Worm (Caenorhabditis elegans) whole organism, young adult: ENCODE results near the gene clp-2.
A peak's percentile ranks its signal among the peaks of the same experiment; 100 is the strongest.

Experiments
- C06A6.2 ChIP-seq: fragments of 200-800 bp; sonication (Bioruptor generic); conservative IDR thresholded peaks from 2 replicates; pipeline ENCODE4 v1.3.6; 2022; ENCODE audit warnings: missing genetic modification characterization, missing compliant biosample characterization
- F33H1.4 ChIP-seq: fragments of 200-800 bp; sonication (Bioruptor generic); IDR thresholded peaks from 2 replicates; pipeline ENCODE4 v1.3.6; 2022; ENCODE audit warnings: missing genetic modification reagents, missing genetic modification characterization, missing compliant biosample characterization
- F37B4.10 ChIP-seq: fragments of 200-800 bp; sonication (Bioruptor generic); IDR thresholded peaks from 2 replicates; pipeline ENCODE4 v1.3.6; 2022; ENCODE audit warnings: missing genetic modification characterization, missing compliant biosample characterization
- F39B2.1 ChIP-seq: fragments of 200-800 bp; sonication (Bioruptor generic); IDR thresholded peaks from 2 replicates; pipeline ENCODE4 v1.3.6; 2022; ENCODE audit warnings: missing genetic modification reagents, missing genetic modification characterization, missing compliant biosample characterization
- F49E8.2 ChIP-seq: sonication (generic microtip); optimal IDR thresholded peaks from 3 replicates; lab custom pipeline; 2017; ENCODE audit warnings: missing genetic modification characterization, mild to moderate bottlenecking, missing compliant biosample characterization, antibody characterized with exemption, moderate library complexity; ENCODE audit not compliant: insufficient read depth
- F57A8.1 ChIP-seq: fragments of 200-800 bp; sonication (Bioruptor generic); optimal IDR thresholded peaks from 2 replicates; lab custom pipeline; 2018; ENCODE audit warnings: mild to moderate bottlenecking, missing genetic modification characterization, moderate library complexity, missing compliant biosample characterization
- K11D2.4 ChIP-seq: fragments of 200-800 bp; sonication (Bioruptor generic); IDR thresholded peaks from 2 replicates; pipeline ENCODE4 v1.3.6; 2022; ENCODE audit warnings: missing genetic modification reagents, missing genetic modification characterization, missing compliant biosample characterization
- K12H6.12 ChIP-seq: fragments of 200-800 bp; sonication (Bioruptor generic); optimal IDR thresholded peaks from 2 replicates; lab custom pipeline; 2018; ENCODE audit warnings: mild to moderate bottlenecking, missing genetic modification characterization, missing compliant biosample characterization
- T07F8.4 ChIP-seq: sonication (generic microtip); optimal IDR thresholded peaks from 2 replicates; lab custom pipeline; 2016; ENCODE audit warnings: mild to moderate bottlenecking, missing genetic modification characterization, moderate library complexity, missing compliant biosample characterization
- T26A5.8 ChIP-seq: sonication (generic microtip); optimal IDR thresholded peaks from 2 replicates; lab custom pipeline; 2016; ENCODE audit warnings: missing genetic modification characterization, missing compliant biosample characterization
- Y53G8AR.9 ChIP-seq: fragments of 200-800 bp; sonication (Bioruptor generic); conservative IDR thresholded peaks from 2 replicates; pipeline ENCODE4 v1.3.6; 2022; ENCODE audit warnings: missing genetic modification reagents, missing genetic modification characterization, missing compliant biosample characterization
- Y67H2A.10 ChIP-seq: fragments of 200-800 bp; sonication (Bioruptor generic); conservative IDR thresholded peaks from 2 replicates; pipeline ENCODE4 v1.3.6; 2022; ENCODE audit warnings: missing genetic modification reagents, missing genetic modification characterization, missing compliant biosample characterization
- Y79H2A.3 ChIP-seq: fragments of 200-800 bp; sonication (Bioruptor generic); conservative IDR thresholded peaks from 2 replicates; pipeline ENCODE4 v1.3.6; 2022; ENCODE audit warnings: missing genetic modification reagents, missing genetic modification characterization, missing compliant biosample characterization
- akir-1 ChIP-seq: fragments of 200-800 bp; sonication (Bioruptor generic); optimal IDR thresholded peaks from 2 replicates; lab custom pipeline; 2018; ENCODE audit warnings: mild to moderate bottlenecking, missing genetic modification characterization, moderate library complexity, missing compliant biosample characterization
- ama-1 ChIP-seq, 3 experiments: fragments of 150-350 bp in 1 of 3; sonication (generic microtip) in 2 of 3; optimal IDR thresholded peaks; 2 replicates each; lab custom pipeline; 2014 to 2018; ENCODE audit warnings: missing biosample characterization in 2 of 3, missing genetic modification characterization in 2 of 3, missing genetic modification reagents in 2 of 3
- attf-3 ChIP-seq: fragments of 200-800 bp; sonication (Bioruptor generic); conservative IDR thresholded peaks from 2 replicates; pipeline ENCODE4 v1.3.6; 2022; ENCODE audit warnings: missing genetic modification reagents, missing genetic modification characterization, missing compliant biosample characterization
- cebp-1 ChIP-seq, 2 experiments: fragments of 200-800 bp in 1 of 2; sonication (Bioruptor generic) in 1 of 2; sonication (generic microtip) in 1 of 2; IDR thresholded peaks in 1 of 2; optimal IDR thresholded peaks in 1 of 2; 2 replicates each; pipeline versions ENCODE4 v1.3.6 to Lab custom; 2017 to 2022; ENCODE audit warnings: missing compliant biosample characterization in 2 of 2, missing genetic modification characterization in 2 of 2, mild to moderate bottlenecking in 1 of 2, missing genetic modification reagents in 1 of 2, moderate library complexity in 1 of 2
- ceh-100 ChIP-seq: fragments of 200-800 bp; sonication (Bioruptor generic); IDR thresholded peaks from 2 replicates; pipeline ENCODE4 v1.3.6; 2022; ENCODE audit warnings: missing genetic modification reagents, missing genetic modification characterization, missing compliant biosample characterization
- ceh-27 ChIP-seq: fragments of 200-800 bp; sonication (Bioruptor generic); optimal IDR thresholded peaks from 2 replicates; lab custom pipeline; 2018; ENCODE audit warnings: mild to moderate bottlenecking, missing genetic modification characterization, moderate library complexity, missing compliant biosample characterization
- chd-7 ChIP-seq: sonication (generic microtip); optimal IDR thresholded peaks from 2 replicates; lab custom pipeline; 2016; ENCODE audit warnings: mild to moderate bottlenecking, missing genetic modification characterization, moderate library complexity, missing compliant biosample characterization
- ekl-4 ChIP-seq: fragments of 200-800 bp; sonication (Bioruptor generic); IDR thresholded peaks from 2 replicates; pipeline ENCODE4 v1.3.6; 2022; ENCODE audit warnings: missing genetic modification reagents, missing genetic modification characterization, missing compliant biosample characterization
- hlh-12 ChIP-seq: sonication (generic microtip); optimal IDR thresholded peaks from 2 replicates; lab custom pipeline; 2016; ENCODE audit warnings: missing genetic modification characterization, missing compliant biosample characterization
- hmg-20 ChIP-seq: fragments of 200-800 bp; sonication (Bioruptor generic); IDR thresholded peaks from 2 replicates; pipeline ENCODE4 v1.3.6; 2022; ENCODE audit warnings: missing genetic modification reagents, missing genetic modification characterization, missing compliant biosample characterization
- hrde-1 ChIP-seq: sonication (generic microtip); optimal IDR thresholded peaks from 2 replicates; lab custom pipeline; 2016; ENCODE audit warnings: missing genetic modification characterization, mild to moderate bottlenecking, missing compliant biosample characterization, moderate library complexity, missing genotype, missing genetic modification reagents, borderline replicate concordance
- lin-35 ChIP-seq, 3 experiments: fragments of 150-350 bp in 2 of 3; sonication (generic microtip) in 1 of 3; optimal IDR thresholded peaks; 2 replicates each; lab custom pipeline; 2014 to 2018; ENCODE audit warnings: missing biosample characterization in 3 of 3, missing genetic modification characterization in 3 of 3, missing genetic modification reagents in 3 of 3
- lin-40 ChIP-seq: sonication (generic microtip); optimal IDR thresholded peaks from 2 replicates; lab custom pipeline; 2016; ENCODE audit warnings: missing genetic modification characterization, mild to moderate bottlenecking, missing compliant biosample characterization, missing genotype, missing genetic modification reagents
- lsl-1 ChIP-seq: fragments of 200-800 bp; sonication (Bioruptor generic); optimal IDR thresholded peaks from 2 replicates; lab custom pipeline; 2018; ENCODE audit warnings: mild to moderate bottlenecking, missing genetic modification characterization, moderate library complexity, missing compliant biosample characterization
- madf-3 ChIP-seq: fragments of 200-800 bp; sonication (Bioruptor generic); IDR thresholded peaks from 2 replicates; pipeline ENCODE4 v1.3.6; 2022; ENCODE audit warnings: missing genetic modification reagents, missing genetic modification characterization, missing compliant biosample characterization
- mcd-1 ChIP-seq: fragments of 200-800 bp; sonication (Bioruptor generic); IDR thresholded peaks from 2 replicates; pipeline ENCODE4 v1.3.6; 2022; ENCODE audit warnings: missing genetic modification reagents, missing genetic modification characterization, missing compliant biosample characterization
- nfyb-1 ChIP-seq: fragments of 200-800 bp; sonication (Bioruptor generic); IDR thresholded peaks from 2 replicates; pipeline ENCODE4 v1.3.6; 2022; ENCODE audit warnings: missing genetic modification reagents, missing genetic modification characterization, missing compliant biosample characterization
- nhr-120 ChIP-seq: fragments of 200-800 bp; sonication (Bioruptor generic); IDR thresholded peaks from 2 replicates; pipeline ENCODE4 v1.3.6; 2022; ENCODE audit warnings: missing genetic modification characterization, missing compliant biosample characterization
- nhr-179 ChIP-seq: sonication (generic microtip); optimal IDR thresholded peaks from 2 replicates; lab custom pipeline; 2016; ENCODE audit warnings: mild to moderate bottlenecking, missing genetic modification characterization, missing compliant biosample characterization
- nhr-80 ChIP-seq: sonication (generic microtip); optimal IDR thresholded peaks from 2 replicates; lab custom pipeline; 2016; ENCODE audit warnings: missing genetic modification characterization, missing compliant biosample characterization
- pbrm-1 ChIP-seq: fragments of 200-800 bp; sonication (Bioruptor generic); IDR thresholded peaks from 2 replicates; pipeline ENCODE4 v1.3.6; 2022; ENCODE audit warnings: missing genetic modification reagents, missing genetic modification characterization, missing compliant biosample characterization
- rcor-1 ChIP-seq: fragments of 200-800 bp; sonication (Bioruptor generic); IDR thresholded peaks from 2 replicates; pipeline ENCODE4 v1.3.6; 2022; ENCODE audit warnings: missing genetic modification reagents, missing genetic modification characterization, missing compliant biosample characterization
- rec-8 ChIP-seq, 2 experiments: sonication (generic microtip); optimal IDR thresholded peaks; 2 replicates each; lab custom pipeline; 2016; ENCODE audit warnings: mild to moderate bottlenecking in 2 of 2, missing genetic modification characterization in 2 of 2, missing genetic modification reagents in 2 of 2, missing genotype in 2 of 2, missing biosample characterization in 1 of 2, missing compliant biosample characterization in 1 of 2, moderate library complexity in 1 of 2
- snpc-1.3 ChIP-seq: sonication (generic microtip); optimal IDR thresholded peaks from 2 replicates; lab custom pipeline; 2017; ENCODE audit warnings: missing genetic modification characterization, mild to moderate bottlenecking, missing compliant biosample characterization, antibody characterized with exemption, moderate library complexity, missing genotype, missing genetic modification reagents; ENCODE audit not compliant: insufficient read depth
- sptf-2 ChIP-seq: fragments of 200-800 bp; sonication (Bioruptor generic); optimal IDR thresholded peaks from 2 replicates; lab custom pipeline; 2018; ENCODE audit warnings: mild to moderate bottlenecking, missing genetic modification characterization, missing compliant biosample characterization
- unc-62 ChIP-seq: fragments of 150-350 bp; optimal IDR thresholded peaks from 2 replicates; lab custom pipeline; 2014; ENCODE audit warnings: missing biosample characterization, missing genetic modification reagents, missing genetic modification characterization
- ztf-22 ChIP-seq: fragments of 200-800 bp; sonication (Bioruptor generic); optimal IDR thresholded peaks from 2 replicates; lab custom pipeline; 2018; ENCODE audit warnings: mild to moderate bottlenecking, missing genetic modification characterization, moderate library complexity, missing compliant biosample characterization
- ztf-3 ChIP-seq: fragments of 200-800 bp; sonication (Bioruptor generic); optimal IDR thresholded peaks from 2 replicates; lab custom pipeline; 2018; ENCODE audit warnings: mild to moderate bottlenecking, missing genetic modification characterization, missing compliant biosample characterization

The clp-2 gene

ce11 chrIII:4656415-4656814, 47.4 kb downstream of the clp-2 start:
- TF ChIP-seq mcd-1 (GFP tag; lab: Robert Waterston, UW) (peak; percentile 16; the same call in 1 of the 2 replicates), lin-35 (GFP tag; optimal IDR thresholded peaks at IDR 0.05; lab: Kevin White, UChicago) (peak in 1 of 3 experiments; percentile 51), Y79H2A.3 (no peak), lin-40 (tag; lab: Kevin White, UChicago) (peak; percentile 13), hmg-20 (GFP tag; lab: Robert Waterston, UW) (no peak), K11D2.4 (GFP tag; lab: Robert Waterston, UW) (no peak), F49E8.2 (tag; lab: Kevin White, UChicago) (no peak), nhr-80 (tag; lab: Kevin White, UChicago) (no peak), K12H6.12 (peak; percentile 57), F39B2.1 (GFP tag; lab: Robert Waterston, UW) (no peak), nhr-120 (GFP tag; lab: Robert Waterston, UW) (no peak), cebp-1 (GFP tag; IDR thresholded peaks at IDR 0.05; lab: Robert Waterston, UW) (no peak), cebp-1 (tag; optimal IDR thresholded peaks at IDR 0.05; lab: Kevin White, UChicago) (peak; percentile 39), ztf-22 (GFP tag; lab: Kevin White, UChicago) (no peak), C06A6.2 (no peak), F37B4.10 (GFP tag; lab: Robert Waterston, UW) (no peak), Y67H2A.10 (GFP tag; lab: Robert Waterston, UW) (no peak), ekl-4 (GFP tag; lab: Robert Waterston, UW) (0 out of 2 replicates have a peak, but pooled peaks have one; percentile 25), T07F8.4 (tag; lab: Kevin White, UChicago) (no peak), sptf-2 (no peak), attf-3 (no peak), ama-1 (optimal IDR thresholded peaks at IDR 0.05; lab: Kevin White, UChicago) (no peak), ama-1 (GFP tag; optimal IDR thresholded peaks at IDR 0.05; lab: Kevin White, UChicago) (no peak), ztf-3 (GFP tag; lab: Kevin White, UChicago) (no peak), ceh-27 (GFP tag; lab: Kevin White, UChicago) (peak; percentile 41), nhr-179 (tag; lab: Kevin White, UChicago) (no peak), lsl-1 (GFP tag; lab: Kevin White, UChicago) (no peak), rec-8 (tag; optimal IDR thresholded peaks at IDR 0.05; lab: Kevin White, UChicago) (no peak), hlh-12 (tag; lab: Kevin White, UChicago) (no peak), F33H1.4 (GFP tag; lab: Robert Waterston, UW) (no peak)
- TF ChIP-seq, all 124 proteins: peak for 7

- no peak for TF ChIP-seq hrde-1 (tag; lab: Kevin White, UChicago)
- no peak for TF ChIP-seq akir-1 (GFP tag; lab: Kevin White, UChicago)
- no peak for TF ChIP-seq Y53G8AR.9
- no peak for TF ChIP-seq nhr-179 (tag; lab: Kevin White, UChicago)
- TF ChIP-seq nfyb-1 (GFP tag; lab: Robert Waterston, UW): no peak
- no peak for TF ChIP-seq T26A5.8
- TF ChIP-seq ceh-100 (GFP tag; lab: Robert Waterston, UW): no peak
- TF ChIP-seq pbrm-1 (GFP tag; lab: Robert Waterston, UW): no peak
- no peak for TF ChIP-seq rcor-1
- TF ChIP-seq unc-62 (GFP tag; lab: Kevin White, UChicago): no peak
- no peak for TF ChIP-seq chd-7 (tag; lab: Kevin White, UChicago)
- TF ChIP-seq F57A8.1: no peak
- no peak for TF ChIP-seq snpc-1.3
- TF ChIP-seq madf-3 (GFP tag; lab: Robert Waterston, UW): no peak
Measured at ce11 chrIII:4655402-4655801, 48.4 kb downstream of the clp-2 start, which contains the start of gene T23F11.2. T23F11.2 (minus strand) TSS chrIII:4655502.
